Fruit fly (Drosophila melanogaster) whole organism, pupa: Measurements from ENCODE around the gene pira.

Source experiments
- CG10348 ChIP-seq: fragments of 200-800 bp; sonication (Bioruptor generic); IDR thresholded peaks from 2 replicates; pipeline ENCODE4 v1.3.6; 2022; ENCODE audit warnings: missing biosample characterization, missing genetic modification characterization
- CG12605 ChIP-seq: fragments of 200-800 bp; sonication (Bioruptor generic); IDR thresholded peaks from 2 replicates; pipeline ENCODE4 v1.3.6; 2022; ENCODE audit warnings: missing biosample characterization, missing genetic modification characterization
- CG13204 ChIP-seq: fragments of 200-800 bp; sonication (Bioruptor generic); optimal IDR thresholded peaks from 2 replicates; lab custom pipeline; 2018; ENCODE audit warnings: missing biosample characterization, mild to moderate bottlenecking, missing genetic modification characterization, moderate library complexity
- CG14655 ChIP-seq: fragments of 200-800 bp; sonication (Bioruptor generic); optimal IDR thresholded peaks from 3 replicates; lab custom pipeline; 2017; ENCODE audit warnings: mild to moderate bottlenecking, missing biosample characterization, missing genetic modification reagents, missing genetic modification characterization
- CG15710 ChIP-seq: fragments of 200-800 bp; sonication (Bioruptor generic); optimal IDR thresholded peaks from 2 replicates; lab custom pipeline; 2018; ENCODE audit warnings: missing biosample characterization, mild to moderate bottlenecking, missing genetic modification characterization, moderate library complexity
- CG17806 ChIP-seq: fragments of 200-800 bp; sonication (Bioruptor generic); optimal IDR thresholded peaks from 2 replicates; lab custom pipeline; 2018; ENCODE audit warnings: missing biosample characterization, mild to moderate bottlenecking, missing genetic modification characterization, moderate library complexity
- CG32121 ChIP-seq: fragments of 200-800 bp; sonication (Bioruptor generic); IDR thresholded peaks from 2 replicates; pipeline ENCODE4 v1.3.6; 2022; ENCODE audit warnings: missing biosample characterization, missing genetic modification characterization
- CG34367 ChIP-seq: fragments of 200-800 bp; sonication (Bioruptor generic); optimal IDR thresholded peaks from 2 replicates; lab custom pipeline; 2018; ENCODE audit warnings: missing biosample characterization, mild to moderate bottlenecking, missing genetic modification characterization
- CG4496 ChIP-seq: fragments of 200-800 bp; sonication (Bioruptor generic); IDR thresholded peaks from 3 replicates; pipeline ENCODE4 v1.3.6; 2022; ENCODE audit warnings: missing biosample characterization, missing genetic modification characterization
- CG8159 ChIP-seq: fragments of 200-800 bp; sonication (Bioruptor generic); optimal IDR thresholded peaks from 3 replicates; lab custom pipeline; 2018; ENCODE audit warnings: missing biosample characterization, mild to moderate bottlenecking, missing genetic modification characterization, moderate library complexity
- CG8301 ChIP-seq: fragments of 200-800 bp; sonication (Bioruptor generic); optimal IDR thresholded peaks from 2 replicates; lab custom pipeline; 2018; ENCODE audit warnings: missing biosample characterization, mild to moderate bottlenecking, missing genetic modification characterization
- CG9948 ChIP-seq: fragments of 200-800 bp; sonication (Bioruptor generic); optimal IDR thresholded peaks from 2 replicates; lab custom pipeline; 2018; ENCODE audit warnings: missing biosample characterization, mild to moderate bottlenecking, missing genetic modification characterization, moderate library complexity
- D1 ChIP-seq: fragments of 200-800 bp; sonication (Bioruptor generic); optimal IDR thresholded peaks from 2 replicates; lab custom pipeline; 2018; ENCODE audit warnings: missing biosample characterization, mild to moderate bottlenecking, missing genetic modification characterization, moderate library complexity
- EcR ChIP-seq: fragments of 200-800 bp; sonication (Bioruptor generic); optimal IDR thresholded peaks from 3 replicates; lab custom pipeline; 2019; ENCODE audit warnings: missing biosample characterization, missing genetic modification characterization, mild to moderate bottlenecking, moderate library complexity, missing genetic modification reagents
- Ets98B ChIP-seq: fragments of 200-800 bp; sonication (Bioruptor generic); IDR thresholded peaks from 2 replicates; pipeline ENCODE4 v1.3.6; 2022; ENCODE audit warnings: missing biosample characterization, missing genetic modification characterization
- Pif1A ChIP-seq: fragments of 200-800 bp; sonication (Bioruptor generic); optimal IDR thresholded peaks from 3 replicates; lab custom pipeline; 2016; ENCODE audit warnings: missing biosample characterization, missing genetic modification characterization
- Pif1B ChIP-seq: fragments of 200-800 bp; sonication (Bioruptor generic); optimal IDR thresholded peaks from 3 replicates; lab custom pipeline; 2016; ENCODE audit warnings: missing biosample characterization, missing genetic modification characterization
- Snoo ChIP-seq: fragments of 200-800 bp; sonication (Bioruptor generic); optimal IDR thresholded peaks from 3 replicates; lab custom pipeline; 2017; ENCODE audit warnings: missing biosample characterization, mild to moderate bottlenecking, missing genetic modification characterization, inconsistent platforms
- fd96Ca ChIP-seq: fragments of 200-800 bp; sonication (Bioruptor generic); IDR thresholded peaks from 3 replicates; pipeline ENCODE4 v1.3.6; 2022; ENCODE audit warnings: missing biosample characterization, missing genetic modification characterization
- gl ChIP-seq: fragments of 200-800 bp; sonication (Bioruptor generic); optimal IDR thresholded peaks from 2 replicates; lab custom pipeline; 2018; ENCODE audit warnings: missing biosample characterization, mild to moderate bottlenecking, missing genetic modification characterization
- rn ChIP-seq: fragments of 200-800 bp; sonication (Bioruptor generic); IDR thresholded peaks from 2 replicates; pipeline ENCODE4 v1.3.6; 2022; ENCODE audit warnings: missing biosample characterization, missing genetic modification characterization

Gene pira

dm6 chrX:12763467-12763866, at the start of gene pira:
TSS of gene pira (minus strand) at chrX:12763611.
- no peak for TF ChIP-seq gl (tag; lab: Kevin White, UChicago)
- TF ChIP-seq Ets98B (GFP tag; lab: Robert Waterston, UW), result no peak

- TF ChIP-seq CG34367, result no peak
- TF ChIP-seq CG15710 (tag; lab: Kevin White, UChicago), result no peak
- no peak for TF ChIP-seq CG8159 (tag; lab: Kevin White, UChicago)
- no peak for TF ChIP-seq Ets98B (GFP tag; lab: Robert Waterston, UW)
- no peak for TF ChIP-seq Snoo (tag; lab: Kevin White, UChicago)
- TF ChIP-seq CG13204 (GFP tag; lab: Kevin White, UChicago), result no peak
- no peak for TF ChIP-seq CG9948 (tag; lab: Kevin White, UChicago)
- TF ChIP-seq rn (GFP tag; lab: Robert Waterston, UW), result no peak
- no peak for TF ChIP-seq Pif1B (GFP tag; lab: Kevin White, UChicago)
- no peak for TF ChIP-seq CG14655 (GFP tag; lab: Kevin White, UChicago)
- no peak for TF ChIP-seq CG32121 (GFP tag; lab: Robert Waterston, UW)
Observed at dm6 chrX:12801357-12801756, 37.9 kb upstream of the pira start, which contains the start of gene Nep6. TSS of gene Nep6 (plus strand) at chrX:12801661.

dm6 chrX:12784690-12785441, 21.5 kb upstream of the pira start, which contains the start of gene CG32647:
TSS of gene CG32647 (minus strand) at chrX:12784958.
- TF ChIP-seq CG12605 (0 out of 2 replicates have a peak, but pooled peaks have one; percentile 13), Ets98B (GFP tag; lab: Robert Waterston, UW) (no peak; the same call in 1 of the 2 replicates)

dm6 chrX:12777763-12778408, 14.5 kb upstream of the pira start:
- TF ChIP-seq CG13204 (GFP tag; lab: Kevin White, UChicago) (no peak), Snoo (tag; lab: Kevin White, UChicago) (no peak), rn (GFP tag; lab: Robert Waterston, UW) (no peak), Pif1A (GFP tag; lab: Kevin White, UChicago) (peak; percentile 11), CG8301 (tag; lab: Kevin White, UChicago) (peak; percentile 19), CG15710 (tag; lab: Kevin White, UChicago) (no peak), D1 (no peak), Pif1B (GFP tag; lab: Kevin White, UChicago) (no peak), CG14655 (GFP tag; lab: Kevin White, UChicago) (peak; percentile 48), CG32121 (GFP tag; lab: Robert Waterston, UW) (peak; percentile 37; the same call in 1 of the 2 replicates), CG8159 (tag; lab: Kevin White, UChicago) (peak; percentile 50), CG4496 (GFP tag; lab: Robert Waterston, UW) (0 out of 3 replicates have a peak, but pooled peaks have one; percentile 16), Ets98B (GFP tag; lab: Robert Waterston, UW) (no peak), CG17806 (tag; lab: Kevin White, UChicago) (no peak)

dm6 chrX:12777195-12777594, 13.8 kb upstream of the pira start:
- TF ChIP-seq Pif1A (GFP tag; lab: Kevin White, UChicago), result no peak
- no peak for TF ChIP-seq EcR (GFP tag; lab: Kevin White, UChicago)
- no peak for TF ChIP-seq Snoo (tag; lab: Kevin White, UChicago)
- no peak for TF ChIP-seq CG12605
- TF ChIP-seq D1, result no peak
- no peak for TF ChIP-seq CG8159 (tag; lab: Kevin White, UChicago)
- no peak for TF ChIP-seq CG32121 (GFP tag; lab: Robert Waterston, UW)
- TF ChIP-seq CG8301 (tag; lab: Kevin White, UChicago), result no peak
- TF ChIP-seq Ets98B (GFP tag; lab: Robert Waterston, UW), result no peak
- TF ChIP-seq CG9948 (tag; lab: Kevin White, UChicago), result no peak
- TF ChIP-seq fd96Ca, result no peak
- no peak for TF ChIP-seq Pif1B (GFP tag; lab: Kevin White, UChicago)
- no peak for TF ChIP-seq CG4496 (GFP tag; lab: Robert Waterston, UW)
- TF ChIP-seq CG15710 (tag; lab: Kevin White, UChicago), result no peak
- no peak for TF ChIP-seq CG17806 (tag; lab: Kevin White, UChicago)
- no peak for TF ChIP-seq CG13204 (GFP tag; lab: Kevin White, UChicago)
- TF ChIP-seq gl (tag; lab: Kevin White, UChicago), result no peak
- TF ChIP-seq CG14655 (GFP tag; lab: Kevin White, UChicago), result no peak

- peak; percentile 37; the same call in 1 of the 2 replicates for TF ChIP-seq rn (GFP tag; lab: Robert Waterston, UW)
- no peak for TF ChIP-seq D1
- no peak for TF ChIP-seq CG13204 (GFP tag; lab: Kevin White, UChicago)
- TF ChIP-seq CG34367, result no peak
- peak; percentile 21 for TF ChIP-seq Pif1B (GFP tag; lab: Kevin White, UChicago)
- TF ChIP-seq Pif1A (GFP tag; lab: Kevin White, UChicago), result peak; percentile 48
- peak; percentile 47 for TF ChIP-seq CG8301 (tag; lab: Kevin White, UChicago)
- TF ChIP-seq CG10348, result no peak
- TF ChIP-seq CG17806 (tag; lab: Kevin White, UChicago), result peak; percentile 42
- TF ChIP-seq CG8159 (tag; lab: Kevin White, UChicago), result peak; percentile 56
- no peak; the same call in 2 of the 3 replicates for TF ChIP-seq CG4496 (GFP tag; lab: Robert Waterston, UW)
- no peak for TF ChIP-seq CG15710 (tag; lab: Kevin White, UChicago)
- TF ChIP-seq CG32121 (GFP tag; lab: Robert Waterston, UW), result no peak
- TF ChIP-seq CG14655 (GFP tag; lab: Kevin White, UChicago), result peak; percentile 54
- no peak for TF ChIP-seq CG12605
- no peak for TF ChIP-seq gl (tag; lab: Kevin White, UChicago)
Observed at dm6 chrX:12766286-12766685, 2.9 kb upstream of the pira start.
